Worm (Caenorhabditis elegans): ENCODE measurements around the gene tag-10.

tag-10 gene

ce11 chrII:13678555-13679119, 46.3 kb downstream of the tag-10 start:
- TF ChIP-seq sma-9 (GFP tag; optimal IDR thresholded peaks at IDR 0.05), result peak; percentile 65
- TF ChIP-seq sma-9 (tag; optimal IDR thresholded peaks at IDR 0.05), result peak; percentile 44
- no peak for TF ChIP-seq unc-39 (tag; optimal IDR thresholded peaks at IDR 0.05)
- no peak for TF ChIP-seq ZK546.5 (tag; optimal IDR thresholded peaks at IDR 0.05)
- no peak for TF ChIP-seq nhr-23 (tag; optimal IDR thresholded peaks at IDR 0.05)
- TF ChIP-seq R02D3.7 (tag; optimal IDR thresholded peaks at IDR 0.05), result no peak
- TF ChIP-seq blmp-1 (tag; optimal IDR thresholded peaks at IDR 0.05; ENCODE audit: insufficient read depth), result peak; percentile 52
- peak; percentile 47 for TF ChIP-seq Y55F3AM.14 (GFP tag; optimal IDR thresholded peaks at IDR 0.05)
- TF ChIP-seq sma-3 (GFP tag; optimal IDR thresholded peaks at IDR 0.05), result peak; percentile 85
- TF ChIP-seq skn-1 (tag; optimal IDR thresholded peaks at IDR 0.05), result no peak
- peak in 1 of 2 experiments; percentile 12 for TF ChIP-seq lsy-2 (tag; optimal IDR thresholded peaks at IDR 0.05)
- TF ChIP-seq mab-5 (tag; optimal IDR thresholded peaks at IDR 0.05), result no peak
- no peak for TF ChIP-seq nhr-77 (tag; optimal IDR thresholded peaks at IDR 0.05)
- TF ChIP-seq peb-1 (tag; optimal IDR thresholded peaks at IDR 0.05), result no peak
- no peak for TF ChIP-seq aly-2 (tag; optimal IDR thresholded peaks at IDR 0.05)
- no peak for TF ChIP-seq ztf-11 (tag; optimal IDR thresholded peaks at IDR 0.05)
- TF ChIP-seq gmeb-1 (tag; optimal IDR thresholded peaks at IDR 0.05), result no peak
- peak; percentile 87 for TF ChIP-seq nhr-21 (tag; optimal IDR thresholded peaks at IDR 0.05)
- peak; percentile 16 for TF ChIP-seq egl-27 (tag; optimal IDR thresholded peaks at IDR 0.05)
- TF ChIP-seq nhr-129 (tag; optimal IDR thresholded peaks at IDR 0.05), result peak; percentile 26
- TF ChIP-seq dmd-4 (tag; optimal IDR thresholded peaks at IDR 0.05), result no peak
- no peak for TF ChIP-seq alr-1 (tag; optimal IDR thresholded peaks at IDR 0.05)
- TF ChIP-seq sem-4 (tag; optimal IDR thresholded peaks at IDR 0.05), result no peak
- no peak for TF ChIP-seq elt-1 (tag; optimal IDR thresholded peaks at IDR 0.05)
- no peak for TF ChIP-seq nhr-6 (tag; optimal IDR thresholded peaks at IDR 0.05)
- TF ChIP-seq ceh-82 (tag; optimal IDR thresholded peaks at IDR 0.05), result no peak
- peak; percentile 75 for TF ChIP-seq nhr-25 (tag; optimal IDR thresholded peaks at IDR 0.05)
- no peak for TF ChIP-seq ztf-4 (tag; optimal IDR thresholded peaks at IDR 0.05)
- TF ChIP-seq elt-3 (tag; optimal IDR thresholded peaks at IDR 0.05), result no peak
- TF ChIP-seq lin-13 (GFP tag; optimal IDR thresholded peaks at IDR 0.05), result no peak
- TF ChIP-seq fos-1 (tag; optimal IDR thresholded peaks at IDR 0.05), result peak; percentile 9
- peak; percentile 23 for TF ChIP-seq crh-2 (tag; optimal IDR thresholded peaks at IDR 0.05)

- peak; percentile 95 for TF ChIP-seq blmp-1 (tag; optimal IDR thresholded peaks at IDR 0.05; ENCODE audit: insufficient read depth)
- peak; percentile 91 for TF ChIP-seq sma-9 (GFP tag; optimal IDR thresholded peaks at IDR 0.05)
- no peak for TF ChIP-seq sma-9 (tag; optimal IDR thresholded peaks at IDR 0.05)
- peak; percentile 46 for TF ChIP-seq nhr-25 (tag; optimal IDR thresholded peaks at IDR 0.05)
- TF ChIP-seq C34F6.9 (tag; optimal IDR thresholded peaks at IDR 0.05), result no peak
- TF ChIP-seq egl-27 (tag; optimal IDR thresholded peaks at IDR 0.05), result peak; percentile 1
- TF ChIP-seq fos-1 (tag; optimal IDR thresholded peaks at IDR 0.05), result peak; percentile 28
- peak; percentile 62 for TF ChIP-seq sma-3 (GFP tag; optimal IDR thresholded peaks at IDR 0.05)
- peak in 1 of 2 experiments; percentile 18 for TF ChIP-seq mdl-1 (tag; optimal IDR thresholded peaks at IDR 0.05)
- peak; percentile 81 for TF ChIP-seq nhr-21 (tag; optimal IDR thresholded peaks at IDR 0.05)
- no peak for TF ChIP-seq nhr-10 (tag; optimal IDR thresholded peaks at IDR 0.05)
- TF ChIP-seq Y55F3AM.14 (GFP tag; optimal IDR thresholded peaks at IDR 0.05), result no peak
Observed at ce11 chrII:13679775-13680320, 47.5 kb downstream of the tag-10 start.

DNA sequence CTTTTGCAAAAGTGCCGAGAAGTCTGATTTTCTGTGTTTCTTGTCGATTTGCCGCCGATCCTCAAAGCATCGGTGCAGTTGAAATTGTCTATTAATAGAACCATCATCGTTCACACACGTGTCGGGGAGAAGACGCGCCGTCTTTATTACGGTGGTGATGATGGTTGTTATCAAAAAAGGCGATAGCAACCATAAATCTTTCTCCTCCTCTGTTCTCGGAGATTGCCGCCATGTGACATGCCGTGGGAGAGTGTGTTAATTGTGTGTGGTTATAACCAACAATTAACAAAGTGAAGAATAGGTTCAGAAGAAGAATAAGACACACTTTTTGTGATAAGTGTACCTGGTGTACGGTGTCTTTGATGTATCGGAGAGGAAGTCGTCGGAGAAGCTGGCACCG, 48.7 kb downstream of the tag-10 start:
- TF ChIP-seq mdl-1 (tag; optimal IDR thresholded peaks at IDR 0.05) (peak in 1 of 2 experiments; percentile 70), ceh-16 (tag; optimal IDR thresholded peaks at IDR 0.05) (no peak), nhr-6 (tag; optimal IDR thresholded peaks at IDR 0.05) (no peak), nhr-25 (tag; optimal IDR thresholded peaks at IDR 0.05) (peak; percentile 87), alr-1 (tag; optimal IDR thresholded peaks at IDR 0.05) (no peak), lsy-2 (tag; optimal IDR thresholded peaks at IDR 0.05) (peak in 1 of 2 experiments; percentile 2), peb-1 (tag; optimal IDR thresholded peaks at IDR 0.05) (no peak), ztf-11 (tag; optimal IDR thresholded peaks at IDR 0.05) (no peak), nhr-10 (tag; optimal IDR thresholded peaks at IDR 0.05) (no peak), nhr-129 (tag; optimal IDR thresholded peaks at IDR 0.05) (peak; percentile 3), sma-3 (GFP tag; optimal IDR thresholded peaks at IDR 0.05) (peak; percentile 79), egl-27 (tag; optimal IDR thresholded peaks at IDR 0.05) (peak; percentile 13), lin-39 (tag; optimal IDR thresholded peaks at IDR 0.05) (no peak), blmp-1 (tag; optimal IDR thresholded peaks at IDR 0.05; ENCODE audit: insufficient read depth) (peak; percentile 87), unc-62 (GFP tag; optimal IDR thresholded peaks at IDR 0.05) (no peak), crh-2 (tag; optimal IDR thresholded peaks at IDR 0.05) (peak; percentile 36), ama-1 (optimal IDR thresholded peaks at IDR 0.05) (no peak), mbf-1 (tag; optimal IDR thresholded peaks at IDR 0.05) (no peak), nhr-11 (tag; optimal IDR thresholded peaks at IDR 0.05) (no peak), nhr-21 (tag; optimal IDR thresholded peaks at IDR 0.05) (peak; percentile 93), lin-11 (tag; optimal IDR thresholded peaks at IDR 0.05) (no peak), sem-4 (tag; optimal IDR thresholded peaks at IDR 0.05) (peak; percentile 29), gmeb-1 (tag; optimal IDR thresholded peaks at IDR 0.05) (peak; percentile 30), aly-2 (tag; optimal IDR thresholded peaks at IDR 0.05) (no peak), fos-1 (tag; optimal IDR thresholded peaks at IDR 0.05) (peak; percentile 42)
